Worm (Caenorhabditis elegans): Measurements from ENCODE around the gene ZC443.2.

The ZC443.2 gene

ce11 chrV:12797992-12798391, 13.0 kb downstream of the ZC443.2 start, which contains the start of gene ugt-6:
ugt-6 (minus strand) TSS chrV:12798224.
- TF ChIP-seq tbx-37 (GFP tag; conservative IDR thresholded peaks at IDR 0.05) (no peak), hmg-4 (GFP tag; optimal IDR thresholded peaks at IDR 0.05) (no peak), pes-1 (GFP tag; IDR thresholded peaks at IDR 0.05) (no peak), hmbx-1 (tag; optimal IDR thresholded peaks at IDR 0.05) (no peak), flt-1 (GFP tag; IDR thresholded peaks at IDR 0.05) (no peak), tbx-11 (GFP tag; IDR thresholded peaks at IDR 0.05) (no peak), ama-1 (optimal IDR thresholded peaks at IDR 0.05) (no peak), ets-7 (tag; optimal IDR thresholded peaks at IDR 0.05) (no peak), F13C5.2 (tag; optimal IDR thresholded peaks at IDR 0.05) (no peak), aly-1 (tag; optimal IDR thresholded peaks at IDR 0.05) (no peak), tra-4 (tag; optimal IDR thresholded peaks at IDR 0.05) (no peak)

- TF ChIP-seq aly-1 (tag; optimal IDR thresholded peaks at IDR 0.05): no peak
- TF ChIP-seq hnd-1 (tag; optimal IDR thresholded peaks at IDR 0.05): no peak
- no peak for TF ChIP-seq F13C5.2 (tag; optimal IDR thresholded peaks at IDR 0.05)
- TF ChIP-seq B0310.2 (tag; optimal IDR thresholded peaks at IDR 0.05): no peak
- no peak for TF ChIP-seq tra-4 (tag; optimal IDR thresholded peaks at IDR 0.05)
- no peak for TF ChIP-seq pes-1 (GFP tag; IDR thresholded peaks at IDR 0.05)
- no peak for TF ChIP-seq sea-1 (GFP tag; conservative IDR thresholded peaks at IDR 0.05)
- no peak for TF ChIP-seq ama-1 (optimal IDR thresholded peaks at IDR 0.05)
- TF ChIP-seq hmg-4 (GFP tag; optimal IDR thresholded peaks at IDR 0.05): no peak
- TF ChIP-seq scrt-1 (GFP tag; IDR thresholded peaks at IDR 0.05): no peak
- TF ChIP-seq tbx-11 (GFP tag; IDR thresholded peaks at IDR 0.05): no peak
- no peak for TF ChIP-seq tbx-37 (GFP tag; conservative IDR thresholded peaks at IDR 0.05)
- TF ChIP-seq ceh-13 (GFP tag; optimal IDR thresholded peaks at IDR 0.05): no peak
- TF ChIP-seq flt-1 (GFP tag; IDR thresholded peaks at IDR 0.05): no peak
Observed at ce11 chrV:12796908-12797490, 14.0 kb downstream of the ZC443.2 start.

- TF ChIP-seq pes-1 (GFP tag; IDR thresholded peaks at IDR 0.05) (no peak), hmbx-1 (tag; optimal IDR thresholded peaks at IDR 0.05) (no peak), flt-1 (GFP tag; IDR thresholded peaks at IDR 0.05) (no peak), ceh-36 (tag; optimal IDR thresholded peaks at IDR 0.05) (no peak), ceh-13 (GFP tag; optimal IDR thresholded peaks at IDR 0.05) (no peak), aly-1 (tag; optimal IDR thresholded peaks at IDR 0.05) (no peak), tbx-11 (GFP tag; IDR thresholded peaks at IDR 0.05) (no peak), ama-1 (optimal IDR thresholded peaks at IDR 0.05) (no peak), hmg-4 (GFP tag; optimal IDR thresholded peaks at IDR 0.05) (no peak), sea-1 (GFP tag; conservative IDR thresholded peaks at IDR 0.05) (no peak), B0310.2 (tag; optimal IDR thresholded peaks at IDR 0.05) (no peak), tbx-37 (GFP tag; conservative IDR thresholded peaks at IDR 0.05) (no peak)
Observed at ce11 chrV:12795927-12796326, 15.1 kb downstream of the ZC443.2 start.

ce11 chrV:12795196-12795595, 15.8 kb downstream of the ZC443.2 start, which contains the start of gene ugt-4:
ugt-4 (minus strand) TSS chrV:12795336.
- TF ChIP-seq hmbx-1 (tag; optimal IDR thresholded peaks at IDR 0.05): no peak
- TF ChIP-seq tbx-11 (GFP tag; IDR thresholded peaks at IDR 0.05): no peak

ce11 chrV:12792752-12793151, 18.2 kb downstream of the ZC443.2 start, which contains the start of gene ugt-5:
ugt-5 (minus strand) TSS chrV:12792965.
- TF ChIP-seq scrt-1 (GFP tag; IDR thresholded peaks at IDR 0.05) (no peak), aly-1 (tag; optimal IDR thresholded peaks at IDR 0.05) (no peak), sea-1 (GFP tag; conservative IDR thresholded peaks at IDR 0.05) (no peak), hnd-1 (tag; optimal IDR thresholded peaks at IDR 0.05) (no peak), B0310.2 (tag; optimal IDR thresholded peaks at IDR 0.05) (no peak), ets-7 (tag; optimal IDR thresholded peaks at IDR 0.05) (no peak), tra-4 (tag; optimal IDR thresholded peaks at IDR 0.05) (no peak), ama-1 (optimal IDR thresholded peaks at IDR 0.05) (no peak), tbx-11 (GFP tag; IDR thresholded peaks at IDR 0.05) (no peak), hmg-4 (GFP tag; optimal IDR thresholded peaks at IDR 0.05) (no peak), flt-1 (GFP tag; IDR thresholded peaks at IDR 0.05) (no peak), ceh-13 (GFP tag; optimal IDR thresholded peaks at IDR 0.05) (no peak), tbx-37 (GFP tag; conservative IDR thresholded peaks at IDR 0.05) (no peak), ceh-36 (tag; optimal IDR thresholded peaks at IDR 0.05) (no peak), hmbx-1 (tag; optimal IDR thresholded peaks at IDR 0.05) (no peak), F13C5.2 (tag; optimal IDR thresholded peaks at IDR 0.05) (no peak), pes-1 (GFP tag; IDR thresholded peaks at IDR 0.05) (no peak)

- TF ChIP-seq flt-1 (GFP tag; IDR thresholded peaks at IDR 0.05) (no peak), B0310.2 (tag; optimal IDR thresholded peaks at IDR 0.05) (no peak), tbx-37 (GFP tag; conservative IDR thresholded peaks at IDR 0.05) (no peak), ceh-36 (tag; optimal IDR thresholded peaks at IDR 0.05) (no peak), scrt-1 (GFP tag; IDR thresholded peaks at IDR 0.05) (no peak), pes-1 (GFP tag; IDR thresholded peaks at IDR 0.05) (no peak), hnd-1 (tag; optimal IDR thresholded peaks at IDR 0.05) (no peak), ama-1 (optimal IDR thresholded peaks at IDR 0.05) (no peak), hmg-4 (GFP tag; optimal IDR thresholded peaks at IDR 0.05) (no peak), ets-7 (tag; optimal IDR thresholded peaks at IDR 0.05) (no peak), tra-4 (tag; optimal IDR thresholded peaks at IDR 0.05) (no peak), ceh-13 (GFP tag; optimal IDR thresholded peaks at IDR 0.05) (no peak), F13C5.2 (tag; optimal IDR thresholded peaks at IDR 0.05) (no peak), tbx-11 (GFP tag; IDR thresholded peaks at IDR 0.05) (no peak), aly-1 (tag; optimal IDR thresholded peaks at IDR 0.05) (no peak), hmbx-1 (tag; optimal IDR thresholded peaks at IDR 0.05) (no peak), sea-1 (GFP tag; conservative IDR thresholded peaks at IDR 0.05) (no peak)
Observed at ce11 chrV:12790188-12790587, 20.8 kb downstream of the ZC443.2 start, which contains the start of gene srbc-43. srbc-43 (minus strand) TSS chrV:12790518.

- TF ChIP-seq hnd-1 (tag; optimal IDR thresholded peaks at IDR 0.05) (no peak), ceh-36 (tag; optimal IDR thresholded peaks at IDR 0.05) (no peak)
Observed at ce11 chrV:12788451-12788850, 22.5 kb downstream of the ZC443.2 start, which contains the start of gene srbc-44. srbc-44 (minus strand) TSS chrV:12788551.
